Fruit fly (Drosophila melanogaster) whole organism, embryonic: ENCODE data around the gene Spt7.

Experiments
- Antp ChIP-seq: fragments of 200-800 bp; sonication (Bioruptor generic); optimal IDR thresholded peaks from 3 replicates; lab custom pipeline; 2016; ENCODE audit warnings: missing biosample characterization, missing genetic modification characterization
- CG10321 ChIP-seq: fragments of 200-800 bp; sonication (Bioruptor generic); IDR thresholded peaks from 2 replicates; pipeline ENCODE4 v1.3.6; 2022; ENCODE audit warnings: missing biosample characterization, missing genetic modification characterization
- CG10543 ChIP-seq: fragments of 200-800 bp; sonication (Bioruptor generic); optimal IDR thresholded peaks from 3 replicates; lab custom pipeline; 2017; ENCODE audit warnings: missing biosample characterization, mild to moderate bottlenecking, missing genetic modification characterization, moderate library complexity
- CG10565 ChIP-seq: fragments of 200-800 bp; sonication (Bioruptor generic); optimal IDR thresholded peaks from 3 replicates; lab custom pipeline; 2016; ENCODE audit warnings: missing biosample characterization, mild to moderate bottlenecking, missing genetic modification characterization
- CG11504 ChIP-seq: fragments of 200-800 bp; sonication (Bioruptor generic); optimal IDR thresholded peaks from 3 replicates; lab custom pipeline; 2019; ENCODE audit warnings: missing biosample characterization, mild to moderate bottlenecking, missing genetic modification characterization, moderate library complexity
- CG13424 ChIP-seq: fragments of 200-800 bp; sonication (Bioruptor generic); optimal IDR thresholded peaks from 2 replicates; lab custom pipeline; 2019; ENCODE audit warnings: missing biosample characterization, mild to moderate bottlenecking, missing genetic modification characterization, moderate library complexity
- CG13775 ChIP-seq: fragments of 200-800 bp; sonication (Bioruptor generic); optimal IDR thresholded peaks from 3 replicates; lab custom pipeline; 2017; ENCODE audit warnings: missing biosample characterization, mild to moderate bottlenecking, missing genetic modification characterization
- CG14667 ChIP-seq: fragments of 200-800 bp; sonication (Bioruptor generic); IDR thresholded peaks from 2 replicates; pipeline ENCODE4 v1.3.6; 2022; ENCODE audit warnings: missing biosample characterization, missing genetic modification characterization
- CG15479 ChIP-seq: fragments of 200-800 bp; sonication (Bioruptor generic); optimal IDR thresholded peaks from 3 replicates; lab custom pipeline; 2019; ENCODE audit warnings: missing biosample characterization, mild to moderate bottlenecking, missing genetic modification characterization, moderate library complexity
- CG15696 ChIP-seq: fragments of 200-800 bp; sonication (Bioruptor generic); optimal IDR thresholded peaks from 2 replicates; lab custom pipeline; 2019; ENCODE audit warnings: missing biosample characterization, mild to moderate bottlenecking, missing genetic modification characterization, moderate library complexity
- CG16815 ChIP-seq: fragments of 200-800 bp; sonication (Bioruptor generic); optimal IDR thresholded peaks from 3 replicates; lab custom pipeline; 2017; ENCODE audit warnings: missing biosample characterization, mild to moderate bottlenecking, missing genetic modification characterization
- CG16863 ChIP-seq: fragments of 200-800 bp; sonication (Bioruptor generic); optimal IDR thresholded peaks from 3 replicates; lab custom pipeline; 2016; ENCODE audit warnings: missing biosample characterization, missing genetic modification characterization
- CG17361 ChIP-seq: fragments of 200-800 bp; sonication (Bioruptor generic); IDR thresholded peaks from 3 replicates; pipeline ENCODE4 v1.3.6; 2022; ENCODE audit warnings: missing biosample characterization, missing genetic modification characterization
- CG17912 ChIP-seq: fragments of 200-800 bp; sonication (Bioruptor generic); optimal IDR thresholded peaks from 2 replicates; lab custom pipeline; 2018; ENCODE audit warnings: missing biosample characterization, mild to moderate bottlenecking, missing genetic modification characterization
- CG2120 ChIP-seq: fragments of 200-800 bp; sonication (Bioruptor generic); optimal IDR thresholded peaks from 3 replicates; lab custom pipeline; 2016; ENCODE audit warnings: missing biosample characterization, missing genetic modification characterization
- CG2202 ChIP-seq: fragments of 200-800 bp; sonication (Bioruptor generic); optimal IDR thresholded peaks from 2 replicates; lab custom pipeline; 2018; ENCODE audit warnings: missing biosample characterization, mild to moderate bottlenecking, missing genetic modification characterization
- CG2678 ChIP-seq: fragments of 200-800 bp; sonication (Bioruptor generic); optimal IDR thresholded peaks from 3 replicates; lab custom pipeline; 2019; ENCODE audit warnings: missing biosample characterization, mild to moderate bottlenecking, missing genetic modification characterization, moderate library complexity
- CG34376 ChIP-seq: fragments of 200-800 bp; sonication (Bioruptor generic); optimal IDR thresholded peaks from 2 replicates; lab custom pipeline; 2018; ENCODE audit warnings: missing biosample characterization, mild to moderate bottlenecking, missing genetic modification characterization
- CG4404 ChIP-seq: fragments of 200-800 bp; sonication (Bioruptor generic); IDR thresholded peaks from 2 replicates; pipeline ENCODE4 v1.3.6; 2022; ENCODE audit warnings: missing biosample characterization, missing genetic modification characterization
- CG5953 ChIP-seq: fragments of 200-800 bp; sonication (Bioruptor generic); IDR thresholded peaks from 2 replicates; pipeline ENCODE4 v1.3.6; 2022; ENCODE audit warnings: missing biosample characterization, missing genetic modification characterization
- CG6689 ChIP-seq: fragments of 200-800 bp; sonication (Bioruptor generic); IDR thresholded peaks from 2 replicates; pipeline ENCODE4 v1.3.6; 2022; ENCODE audit warnings: missing biosample characterization, missing genetic modification characterization
- CG6854 ChIP-seq: fragments of 200-800 bp; sonication (Bioruptor generic); optimal IDR thresholded peaks from 3 replicates; lab custom pipeline; 2017; ENCODE audit warnings: missing biosample characterization, mild to moderate bottlenecking, missing genetic modification characterization
- CG7357 ChIP-seq: fragments of 200-800 bp; sonication (Bioruptor generic); IDR thresholded peaks from 3 replicates; pipeline ENCODE4 v1.3.6; 2022; ENCODE audit warnings: missing biosample characterization, missing genetic modification characterization
- CG7839 ChIP-seq: fragments of 200-800 bp; sonication (Bioruptor generic); optimal IDR thresholded peaks from 3 replicates; lab custom pipeline; 2018; ENCODE audit warnings: missing biosample characterization, mild to moderate bottlenecking, missing genetic modification characterization, moderate library complexity
- CG8924 ChIP-seq: fragments of 200-800 bp; optimal IDR thresholded peaks from 3 replicates; lab custom pipeline; 2019; ENCODE audit warnings: missing biosample characterization, mild to moderate bottlenecking, missing genetic modification characterization, moderate library complexity
- D ChIP-seq, 2 experiments: fragments of 200-800 bp in 1 of 2; fragments of >200 bp in 1 of 2; sonication (Bioruptor generic) in 1 of 2; optimal IDR thresholded peaks; 2 replicates in 1 of 2; 3 replicates in 1 of 2; lab custom pipeline; 2017; ENCODE audit warnings: mild to moderate bottlenecking in 1 of 2, missing biosample characterization in 1 of 2, missing genetic modification characterization in 1 of 2, missing genetic modification reagents in 1 of 2
- D19A ChIP-seq: fragments of 200-800 bp; optimal IDR thresholded peaks from 3 replicates; lab custom pipeline; 2019; ENCODE audit warnings: missing biosample characterization, mild to moderate bottlenecking, missing genetic modification characterization, moderate library complexity
- Hmx ChIP-seq: fragments of 200-800 bp; sonication (Bioruptor generic); optimal IDR thresholded peaks from 2 replicates; lab custom pipeline; 2016; ENCODE audit warnings: missing biosample characterization, missing genetic modification characterization
- Hr78 ChIP-seq, 2 experiments: fragments of 200-800 bp in 1 of 2; fragments of >200 bp in 1 of 2; sonication (Bioruptor generic) in 1 of 2; optimal IDR thresholded peaks; 2 replicates each; lab custom pipeline; 2017 to 2019; ENCODE audit warnings: missing biosample characterization in 2 of 2, missing genetic modification characterization in 2 of 2, mild to moderate bottlenecking in 1 of 2, moderate library complexity in 1 of 2
- Poxn ChIP-seq: fragments of 200-800 bp; sonication (Bioruptor generic); IDR thresholded peaks from 2 replicates; pipeline ENCODE4 v1.3.6; 2022; ENCODE audit warnings: missing biosample characterization, missing genetic modification characterization
- Usf ChIP-seq: fragments of 200-800 bp; sonication (Bioruptor generic); optimal IDR thresholded peaks from 2 replicates; lab custom pipeline; 2017; ENCODE audit warnings: missing genotype, missing biosample characterization, missing genetic modification characterization
- chn ChIP-seq: fragments of 200-800 bp; sonication (Bioruptor generic); optimal IDR thresholded peaks from 2 replicates; lab custom pipeline; 2016; ENCODE audit warnings: missing biosample characterization, missing genetic modification characterization
- ci ChIP-seq: fragments of 200-800 bp; sonication (Bioruptor generic); IDR thresholded peaks from 3 replicates; pipeline ENCODE4 v1.3.6; 2022; ENCODE audit warnings: missing biosample characterization, missing genetic modification characterization
- cwo ChIP-seq: fragments of 200-800 bp; sonication (Bioruptor generic); optimal IDR thresholded peaks from 3 replicates; lab custom pipeline; 2017; ENCODE audit warnings: missing biosample characterization, missing genetic modification characterization, mild to moderate bottlenecking, moderate library complexity, missing genetic modification reagents
- dmrt11E ChIP-seq: fragments of 200-800 bp; sonication (Bioruptor generic); optimal IDR thresholded peaks from 3 replicates; lab custom pipeline; 2018; ENCODE audit warnings: missing biosample characterization, mild to moderate bottlenecking, missing genetic modification characterization, moderate library complexity
- dmrt99B ChIP-seq: fragments of 200-800 bp; sonication (Bioruptor generic); optimal IDR thresholded peaks from 2 replicates; lab custom pipeline; 2018; ENCODE audit warnings: missing biosample characterization, mild to moderate bottlenecking, missing genetic modification characterization, moderate library complexity
- dpn ChIP-seq, 2 experiments: fragments of 200-800 bp; sonication (Bioruptor generic); optimal IDR thresholded peaks; 3 replicates each; lab custom pipeline; 2016; ENCODE audit warnings: missing biosample characterization in 2 of 2, missing genetic modification characterization in 2 of 2
- fd96Cb ChIP-seq: fragments of 200-800 bp; sonication (Bioruptor generic); optimal IDR thresholded peaks from 2 replicates; lab custom pipeline; 2018; ENCODE audit warnings: missing biosample characterization, mild to moderate bottlenecking, missing genetic modification characterization, moderate library complexity
- gem ChIP-seq: fragments of 200-800 bp; sonication (Bioruptor generic); optimal IDR thresholded peaks from 2 replicates; lab custom pipeline; 2019; ENCODE audit warnings: missing biosample characterization, mild to moderate bottlenecking, missing genetic modification characterization, moderate library complexity
- gsb-n ChIP-seq: fragments of 200-800 bp; sonication (Bioruptor generic); optimal IDR thresholded peaks from 3 replicates; lab custom pipeline; 2018; ENCODE audit warnings: missing biosample characterization, mild to moderate bottlenecking, missing genetic modification characterization
- kah ChIP-seq: fragments of 200-800 bp; sonication (Bioruptor generic); optimal IDR thresholded peaks from 2 replicates; lab custom pipeline; 2018; ENCODE audit warnings: missing biosample characterization, mild to moderate bottlenecking, missing genetic modification characterization
- ken ChIP-seq: fragments of 200-800 bp; sonication (Bioruptor generic); IDR thresholded peaks from 3 replicates; pipeline ENCODE4 v1.3.6; 2022; ENCODE audit warnings: missing biosample characterization, missing genetic modification characterization
- luna ChIP-seq: fragments of 200-800 bp; sonication (Bioruptor generic); optimal IDR thresholded peaks from 2 replicates; lab custom pipeline; 2016; ENCODE audit warnings: missing biosample characterization, missing genetic modification characterization
- nmo ChIP-seq: fragments of 200-800 bp; sonication (Bioruptor generic); optimal IDR thresholded peaks from 2 replicates; lab custom pipeline; 2018; ENCODE audit warnings: missing biosample characterization, mild to moderate bottlenecking, missing genetic modification characterization, moderate library complexity
- sens ChIP-seq: fragments of 200-800 bp; sonication (Bioruptor generic); peaks from one replicate; lab custom pipeline; 2016; ENCODE audit warnings: missing biosample characterization, missing genetic modification characterization
- shn ChIP-seq: fragments of 200-800 bp; sonication (Bioruptor generic); optimal IDR thresholded peaks from 3 replicates; lab custom pipeline; 2016; ENCODE audit warnings: missing biosample characterization, missing genetic modification characterization
- slp2 ChIP-seq: fragments of 200-800 bp; sonication (Bioruptor generic); optimal IDR thresholded peaks from 2 replicates; lab custom pipeline; 2016; ENCODE audit warnings: missing biosample characterization, missing genetic modification characterization
- tll ChIP-seq, 2 experiments: fragments of 200-800 bp in 1 of 2; fragments of >200 bp in 1 of 2; sonication (Bioruptor generic) in 1 of 2; optimal IDR thresholded peaks; 2 replicates each; lab custom pipeline; 2017 to 2019; ENCODE audit warnings: missing biosample characterization in 2 of 2, missing genetic modification characterization in 2 of 2, mild to moderate bottlenecking in 1 of 2, moderate library complexity in 1 of 2
- twi ChIP-seq: fragments of 200-800 bp; optimal IDR thresholded peaks from 2 replicates; lab custom pipeline; 2019; ENCODE audit warnings: missing biosample characterization, mild to moderate bottlenecking, missing genetic modification characterization, moderate library complexity
- zfh1 ChIP-seq: fragments of 200-800 bp; sonication (Bioruptor generic); IDR thresholded peaks from 3 replicates; pipeline ENCODE4 v1.3.6; 2022; ENCODE audit warnings: missing biosample characterization, missing genetic modification characterization

The Spt7 gene

dm6 chrX:17830211-17830616 lies 20.0 kb upstream of the Spt7 start (continued):
- peak; percentile 68 for TF ChIP-seq dmrt11E (tag; lab: Kevin White, UChicago)
- TF ChIP-seq CG2678 (tag; lab: Kevin White, UChicago), result peak; percentile 28
- TF ChIP-seq CG10543 (GFP tag; lab: Kevin White, UChicago), result no peak
- TF ChIP-seq Antp, result no peak
- peak; percentile 35 for TF ChIP-seq nmo (GFP tag; lab: Kevin White, UChicago)
- peak; percentile 44; the same call in 1 of the 2 replicates for TF ChIP-seq CG4404
- peak; percentile 13 for TF ChIP-seq CG2120 (GFP tag; lab: Kevin White, UChicago)
- no peak for TF ChIP-seq CG6689 (GFP tag; lab: Robert Waterston, UW)
- peak; percentile 3 for TF ChIP-seq dmrt99B (tag; lab: Kevin White, UChicago)
- TF ChIP-seq twi, result peak; percentile 8
- TF ChIP-seq CG10321 (GFP tag; lab: Robert Waterston, UW), result no peak
- TF ChIP-seq CG5953 (GFP tag; lab: Robert Waterston, UW), result no peak
- TF ChIP-seq CG17361 (GFP tag; lab: Robert Waterston, UW), result 0 out of 3 replicates have a peak, but pooled peaks have one; percentile 14
- no peak for TF ChIP-seq CG8924 (tag; lab: Kevin White, UChicago)
- TF ChIP-seq gem (tag; lab: Kevin White, UChicago), result peak; percentile 61
- TF ChIP-seq fd96Cb (tag; lab: Kevin White, UChicago), result no peak
- peak; percentile 25 for TF ChIP-seq kah (GFP tag; lab: Kevin White, UChicago)
- no peak for TF ChIP-seq ci (GFP tag; lab: Robert Waterston, UW)
- TF ChIP-seq slp2, result peak; percentile 15
- TF ChIP-seq CG7839, result peak; percentile 2
- TF ChIP-seq CG16815, result peak; percentile 12
- TF ChIP-seq shn (GFP tag; lab: Kevin White, UChicago), result peak; percentile 0
- TF ChIP-seq Hr78 (GFP tag; optimal IDR thresholded peaks at IDR 0.05; lab: Kevin White, UChicago), result no peak
- peak; percentile 6 for TF ChIP-seq gsb-n (tag; lab: Kevin White, UChicago)
- TF ChIP-seq CG7357 (GFP tag; lab: Robert Waterston, UW), result no peak
- peak; percentile 22 for TF ChIP-seq Usf (GFP tag; lab: Kevin White, UChicago)
- no peak for TF ChIP-seq luna
- no peak for TF ChIP-seq chn
- TF ChIP-seq tll (GFP tag; optimal IDR thresholded peaks at IDR 0.05; lab: Kevin White, UChicago), result peak; percentile 65 to 79
- no peak for TF ChIP-seq CG10565
- TF ChIP-seq sens (GFP tag; lab: Kevin White, UChicago), result peak; percentile 88
- TF ChIP-seq CG15696 (tag; lab: Kevin White, UChicago), result peak; percentile 64
- TF ChIP-seq Poxn (GFP tag; lab: Robert Waterston, UW), result no peak
- peak in 1 of 2 experiments; percentile 14 for TF ChIP-seq dpn (GFP tag; optimal IDR thresholded peaks at IDR 0.05; lab: Kevin White, UChicago)
- peak; percentile 31 for TF ChIP-seq CG13424 (tag; lab: Kevin White, UChicago)
- TF ChIP-seq cwo (GFP tag; lab: Kevin White, UChicago), result no peak
- TF ChIP-seq CG17912 (GFP tag; lab: Kevin White, UChicago), result no peak
- peak; percentile 61 for TF ChIP-seq CG15479 (GFP tag; lab: Kevin White, UChicago)
- TF ChIP-seq CG6854 (GFP tag; lab: Kevin White, UChicago), result no peak
- peak; percentile 23 for TF ChIP-seq CG11504
- TF ChIP-seq D19A (tag; lab: Kevin White, UChicago), result peak; percentile 99
- TF ChIP-seq CG14667 (GFP tag; lab: Robert Waterston, UW), result no peak
- no peak for TF ChIP-seq D (optimal IDR thresholded peaks at IDR 0.05; lab: Kevin White, UChicago)
- TF ChIP-seq D (GFP tag; optimal IDR thresholded peaks at IDR 0.05; lab: Kevin White, UChicago), result no peak
- peak; percentile 43 for TF ChIP-seq CG13775 (GFP tag; lab: Kevin White, UChicago)
- no peak for TF ChIP-seq ken (GFP tag; lab: Robert Waterston, UW)
- 0 out of 3 replicates have a peak, but pooled peaks have one; percentile 5 for TF ChIP-seq zfh1
- no peak for TF ChIP-seq Hmx
- peak; percentile 12 for TF ChIP-seq CG2202 (tag; lab: Kevin White, UChicago)
- TF ChIP-seq CG16863 (GFP tag; lab: Kevin White, UChicago), result peak; percentile 12
- no peak for TF ChIP-seq CG34376 (GFP tag; lab: Kevin White, UChicago)
